Worm (Caenorhabditis elegans) whole organism, L4 larva: Measurements from ENCODE around the gene B0280.11.

Experiments used
- F10B5.3 ChIP-seq: sonication (generic microtip); optimal IDR thresholded peaks from 2 replicates; lab custom pipeline; 2016; ENCODE audit warnings: mild to moderate bottlenecking, missing genetic modification characterization, missing compliant biosample characterization
- F37D6.2 ChIP-seq: sonication (generic microtip); optimal IDR thresholded peaks from 2 replicates; lab custom pipeline; 2016; ENCODE audit warnings: mild to moderate bottlenecking, missing genetic modification characterization, missing compliant biosample characterization
- R02D3.7 ChIP-seq: fragments of 150-350 bp; sonication (generic microtip); optimal IDR thresholded peaks from 3 replicates; lab custom pipeline; 2014; ENCODE audit warnings: missing biosample characterization, missing genetic modification characterization
- T20F7.1 ChIP-seq: fragments of 200-800 bp; sonication (Bioruptor generic); optimal IDR thresholded peaks from 2 replicates; lab custom pipeline; 2018; ENCODE audit warnings: mild to moderate bottlenecking, missing genetic modification characterization, missing compliant biosample characterization
- Y48G9A.11 ChIP-seq: fragments of 200-800 bp; sonication (Bioruptor generic); IDR thresholded peaks from 2 replicates; pipeline ENCODE4 v1.3.6; 2022; ENCODE audit warnings: missing genetic modification reagents, missing genetic modification characterization, missing compliant biosample characterization
- arid-1 ChIP-seq: fragments of 200-800 bp; sonication (Bioruptor generic); conservative IDR thresholded peaks from 2 replicates; pipeline ENCODE4 v1.3.6; 2022; ENCODE audit warnings: missing genetic modification reagents, missing genetic modification characterization, missing compliant biosample characterization
- ceh-82 ChIP-seq: sonication (generic microtip); optimal IDR thresholded peaks from 2 replicates; lab custom pipeline; 2017; ENCODE audit warnings: missing biosample characterization, missing genetic modification characterization
- cey-2 ChIP-seq: sonication (generic microtip); optimal IDR thresholded peaks from 3 replicates; lab custom pipeline; 2017; ENCODE audit warnings: missing genetic modification characterization, mild to moderate bottlenecking, missing compliant biosample characterization, antibody characterized with exemption, borderline replicate concordance; ENCODE audit not compliant: insufficient read depth
- ctbp-1 ChIP-seq: fragments of 200-800 bp; sonication (Bioruptor generic); IDR thresholded peaks from 2 replicates; pipeline ENCODE4 v1.3.6; 2022; ENCODE audit warnings: missing genetic modification reagents, missing genetic modification characterization, missing compliant biosample characterization
- daf-12 ChIP-seq: fragments of 150-350 bp; optimal IDR thresholded peaks from 2 replicates; lab custom pipeline; 2014; ENCODE audit warnings: missing biosample characterization, missing genetic modification reagents, missing genetic modification characterization
- dmd-9 ChIP-seq: fragments of 200-800 bp; sonication (Bioruptor generic); IDR thresholded peaks from 2 replicates; pipeline ENCODE4 v1.3.6; 2022; ENCODE audit warnings: missing genetic modification reagents, missing genetic modification characterization, missing compliant biosample characterization
- duxl-1 ChIP-seq: sonication (generic microtip); optimal IDR thresholded peaks from 2 replicates; lab custom pipeline; 2016; ENCODE audit warnings: mild to moderate bottlenecking, missing genetic modification characterization, moderate library complexity, missing compliant biosample characterization; ENCODE audit not compliant: poor library complexity
- dve-1 ChIP-seq: sonication (generic microtip); optimal IDR thresholded peaks from 2 replicates; lab custom pipeline; 2017; ENCODE audit warnings: antibody characterized with exemption, mild to moderate bottlenecking, missing genetic modification characterization, missing compliant biosample characterization; ENCODE audit not compliant: insufficient read depth
- egl-43 ChIP-seq: fragments of 200-800 bp; sonication (Bioruptor generic); IDR thresholded peaks from 2 replicates; pipeline ENCODE4 v1.3.6; 2022; ENCODE audit warnings: missing genetic modification reagents, missing genetic modification characterization, missing compliant biosample characterization
- fkh-10 ChIP-seq: fragments of 150-350 bp; optimal IDR thresholded peaks from 2 replicates; lab custom pipeline; 2014; ENCODE audit warnings: missing biosample characterization, missing genetic modification reagents, missing genetic modification characterization
- hif-1 ChIP-seq, 2 experiments: sonication (generic microtip); optimal IDR thresholded peaks; 2 replicates each; lab custom pipeline; 2016 to 2017; ENCODE audit warnings: missing compliant biosample characterization in 2 of 2, missing genetic modification characterization in 2 of 2, missing genetic modification reagents in 2 of 2, missing genotype in 2 of 2, mild to moderate bottlenecking in 1 of 2
- hmg-1.1 ChIP-seq: fragments of 200-800 bp; sonication (Bioruptor generic); IDR thresholded peaks from 2 replicates; pipeline ENCODE4 v1.3.6; 2022; ENCODE audit warnings: missing genetic modification reagents, missing genetic modification characterization, missing compliant biosample characterization
- jun-1 ChIP-seq: fragments of 150-350 bp; optimal IDR thresholded peaks from 2 replicates; lab custom pipeline; 2014; ENCODE audit warnings: missing biosample characterization, missing genetic modification reagents, missing genetic modification characterization
- lin-13 ChIP-seq: fragments of 150-350 bp; optimal IDR thresholded peaks from 2 replicates; lab custom pipeline; 2014; ENCODE audit warnings: missing biosample characterization, missing genetic modification reagents, missing genetic modification characterization
- lin-15B ChIP-seq: fragments of 150-350 bp; sonication (generic microtip); optimal IDR thresholded peaks from 3 replicates; lab custom pipeline; 2014; ENCODE audit warnings: missing biosample characterization, missing genetic modification characterization
- lin-29 ChIP-seq: fragments of 200-800 bp; sonication (Bioruptor generic); IDR thresholded peaks from 2 replicates; pipeline ENCODE4 v1.3.6; 2022; ENCODE audit warnings: missing genetic modification reagents, missing genetic modification characterization, missing compliant biosample characterization
- lir-3 ChIP-seq: sonication (generic microtip); optimal IDR thresholded peaks from 2 replicates; lab custom pipeline; 2016; ENCODE audit warnings: mild to moderate bottlenecking, missing genetic modification characterization, missing compliant biosample characterization
- lsy-2 ChIP-seq, 2 experiments: fragments of 150-350 bp in 1 of 2; sonication (generic microtip) in 1 of 2; optimal IDR thresholded peaks; 2 replicates each; lab custom pipeline; 2014 to 2017; ENCODE audit warnings: missing biosample characterization in 2 of 2, missing genetic modification characterization in 2 of 2
- mdl-1 ChIP-seq, 2 experiments: fragments of 150-350 bp in 1 of 2; sonication (generic microtip) in 1 of 2; optimal IDR thresholded peaks; 2 replicates each; lab custom pipeline; 2014 to 2017; ENCODE audit warnings: missing biosample characterization in 2 of 2, missing genetic modification characterization in 2 of 2
- mep-1 ChIP-seq: fragments of 150-350 bp; sonication (generic microtip); optimal IDR thresholded peaks from 3 replicates; lab custom pipeline; 2014; ENCODE audit warnings: missing biosample characterization, missing genetic modification characterization
- mes-2 ChIP-seq: sonication (generic microtip); optimal IDR thresholded peaks from 2 replicates; lab custom pipeline; 2016; ENCODE audit warnings: missing genotype, mild to moderate bottlenecking, missing genetic modification characterization, missing compliant biosample characterization; ENCODE audit not compliant: poor library complexity, severe bottlenecking
- mxl-2 ChIP-seq: fragments of 200-800 bp; sonication (Bioruptor generic); conservative IDR thresholded peaks from 2 replicates; pipeline ENCODE4 v1.3.6; 2022; ENCODE audit warnings: missing genetic modification reagents, missing genetic modification characterization, missing compliant biosample characterization
- nhr-10 ChIP-seq: fragments of 150-350 bp; optimal IDR thresholded peaks from 2 replicates; lab custom pipeline; 2014; ENCODE audit warnings: missing biosample characterization, missing genetic modification characterization
- nhr-102 ChIP-seq: sonication (generic microtip); optimal IDR thresholded peaks from 2 replicates; lab custom pipeline; 2016; ENCODE audit warnings: mild to moderate bottlenecking, missing genetic modification characterization, moderate library complexity, missing compliant biosample characterization
- nhr-237 ChIP-seq: sonication (generic microtip); optimal IDR thresholded peaks from 2 replicates; lab custom pipeline; 2017; ENCODE audit warnings: missing biosample characterization, missing genetic modification characterization
- nhr-28 ChIP-seq: fragments of 150-350 bp; optimal IDR thresholded peaks from 2 replicates; lab custom pipeline; 2014; ENCODE audit warnings: missing biosample characterization, missing genetic modification characterization
- nhr-41 ChIP-seq: fragments of 200-800 bp; sonication (Bioruptor generic); IDR thresholded peaks from 2 replicates; pipeline ENCODE4 v1.3.6; 2022; ENCODE audit warnings: missing genetic modification reagents, missing genetic modification characterization, missing compliant biosample characterization
- nhr-48 ChIP-seq: sonication (generic microtip); optimal IDR thresholded peaks from 2 replicates; lab custom pipeline; 2016; ENCODE audit warnings: mild to moderate bottlenecking, missing genetic modification characterization, missing compliant biosample characterization
- nhr-6 ChIP-seq: fragments of 150-350 bp; optimal IDR thresholded peaks from 2 replicates; lab custom pipeline; 2014; ENCODE audit warnings: missing biosample characterization, missing genetic modification characterization
- nhr-76 ChIP-seq: fragments of 150-350 bp; optimal IDR thresholded peaks from 2 replicates; lab custom pipeline; 2014; ENCODE audit warnings: missing biosample characterization, missing genetic modification characterization
- nhr-77 ChIP-seq: fragments of 150-350 bp; optimal IDR thresholded peaks from 2 replicates; lab custom pipeline; 2014; ENCODE audit warnings: missing biosample characterization, missing genetic modification characterization
- pha-4 ChIP-seq, 2 experiments: fragments of 150-350 bp in 1 of 2; fragments of 200-800 bp in 1 of 2; sonication (Bioruptor generic) in 1 of 2; IDR thresholded peaks in 1 of 2; optimal IDR thresholded peaks in 1 of 2; 2 replicates each; pipeline versions ENCODE4 v1.3.6 to Lab custom; 2014 to 2022; ENCODE audit warnings: missing genetic modification characterization in 2 of 2, missing genetic modification reagents in 2 of 2, missing biosample characterization in 1 of 2, missing compliant biosample characterization in 1 of 2
- rbr-2 ChIP-seq: sonication (generic microtip); optimal IDR thresholded peaks from 2 replicates; lab custom pipeline; 2016; ENCODE audit warnings: missing genotype, missing genetic modification characterization, missing compliant biosample characterization
- saeg-2 ChIP-seq: fragments of 200-800 bp; sonication (Bioruptor generic); IDR thresholded peaks from 2 replicates; pipeline ENCODE4 v1.3.6; 2022; ENCODE audit warnings: missing genetic modification reagents, missing genetic modification characterization, missing compliant biosample characterization
- skn-1 ChIP-seq: fragments of 150-350 bp; optimal IDR thresholded peaks from 2 replicates; lab custom pipeline; 2014; ENCODE audit warnings: missing biosample characterization, missing genetic modification characterization
- spr-1 ChIP-seq: sonication (generic microtip); optimal IDR thresholded peaks from 2 replicates; lab custom pipeline; 2016; ENCODE audit warnings: mild to moderate bottlenecking, missing genetic modification characterization, missing compliant biosample characterization
- spr-3 ChIP-seq: fragments of 200-800 bp; sonication (Bioruptor generic); optimal IDR thresholded peaks from 2 replicates; lab custom pipeline; 2018; ENCODE audit warnings: mild to moderate bottlenecking, missing genetic modification characterization, missing compliant biosample characterization
- tag-97 ChIP-seq: fragments of 200-800 bp; sonication (Bioruptor generic); IDR thresholded peaks from 2 replicates; pipeline ENCODE4 v1.3.6; 2022; ENCODE audit warnings: missing genetic modification characterization, missing compliant biosample characterization
- tra-1 ChIP-seq: fragments of 200-800 bp; sonication (Bioruptor generic); IDR thresholded peaks from 2 replicates; pipeline ENCODE4 v1.3.6; 2022; ENCODE audit warnings: missing genetic modification reagents, missing genetic modification characterization, missing compliant biosample characterization
- unc-39 ChIP-seq: sonication (generic microtip); optimal IDR thresholded peaks from 2 replicates; lab custom pipeline; 2017; ENCODE audit warnings: missing biosample characterization, missing genetic modification characterization
- ztf-11 ChIP-seq: fragments of 150-350 bp; optimal IDR thresholded peaks from 2 replicates; lab custom pipeline; 2014; ENCODE audit warnings: missing biosample characterization, missing genetic modification characterization

The B0280.11 gene

ce11 chrIII:7153747-7154238 is 15.7 kb upstream of the B0280.11 start, which contains the start of gene ogt-1 (continued):
- TF ChIP-seq lir-3 (tag; lab: Kevin White, UChicago) (no peak), Y48G9A.11 (GFP tag; lab: Robert Waterston, UW) (no peak), jun-1 (tag; lab: Kevin White, UChicago) (peak; percentile 65), fkh-10 (GFP tag; lab: Kevin White, UChicago) (no peak), arid-1 (GFP tag; lab: Robert Waterston, UW) (peak; percentile 57), mdl-1 (tag; optimal IDR thresholded peaks at IDR 0.05; lab: Kevin White, UChicago) (peak; percentile 87 to 88), nhr-6 (tag; lab: Kevin White, UChicago) (peak; percentile 92), dve-1 (tag; lab: Kevin White, UChicago) (peak; percentile 89), lin-29 (GFP tag; lab: Robert Waterston, UW) (no peak), ceh-82 (no peak), ztf-11 (tag; lab: Kevin White, UChicago) (no peak), mxl-2 (GFP tag; lab: Robert Waterston, UW) (no peak), nhr-237 (tag; lab: Kevin White, UChicago) (no peak), cey-2 (tag; lab: Kevin White, UChicago) (peak; percentile 43), rbr-2 (tag; lab: Kevin White, UChicago) (peak; percentile 85), hif-1 (tag; optimal IDR thresholded peaks at IDR 0.05; lab: Kevin White, UChicago) (peak in 1 of 2 experiments; percentile 65), nhr-102 (tag; lab: Kevin White, UChicago) (peak; percentile 34), duxl-1 (tag; lab: Kevin White, UChicago) (peak; percentile 80), mes-2 (tag; lab: Kevin White, UChicago) (peak; percentile 81), hmg-1.1 (GFP tag; lab: Robert Waterston, UW) (peak; percentile 82), F10B5.3 (tag; lab: Kevin White, UChicago) (peak; percentile 32), nhr-41 (no peak), nhr-76 (peak; percentile 25), R02D3.7 (tag; lab: Kevin White, UChicago) (no peak), lin-13 (GFP tag; lab: Kevin White, UChicago) (peak; percentile 28), dmd-9 (no peak), unc-39 (tag; lab: Kevin White, UChicago) (no peak), tag-97 (no peak), nhr-48 (peak; percentile 75), daf-12 (tag; lab: Kevin White, UChicago) (no peak), nhr-10 (peak; percentile 51), F37D6.2 (peak; percentile 40), spr-3 (GFP tag; lab: Kevin White, UChicago) (peak; percentile 24), egl-43 (GFP tag; lab: Robert Waterston, UW) (no peak), saeg-2 (GFP tag; lab: Robert Waterston, UW) (0 out of 2 replicates have a peak, but pooled peaks have one; percentile 37), lsy-2 (tag; optimal IDR thresholded peaks at IDR 0.05; lab: Kevin White, UChicago) (peak; percentile 75 to 92), mep-1 (peak; percentile 88), pha-4 (GFP tag; IDR thresholded peaks at IDR 0.05; lab: Robert Waterston, UW) (peak; percentile 65; the same call in 1 of the 2 replicates), pha-4 (tag; optimal IDR thresholded peaks at IDR 0.05; lab: Kevin White, UChicago) (peak; percentile 91), spr-1 (tag; lab: Kevin White, UChicago) (peak; percentile 33), ctbp-1 (peak; percentile 84), nhr-28 (tag; lab: Kevin White, UChicago) (peak; percentile 65), lin-15B (no peak), skn-1 (tag; lab: Kevin White, UChicago) (no peak), nhr-77 (tag; lab: Kevin White, UChicago) (peak; percentile 17), T20F7.1 (GFP tag; lab: Kevin White, UChicago) (peak; percentile 74), tra-1 (GFP tag; lab: Robert Waterston, UW) (peak; percentile 62; the same call in 1 of the 2 replicates)
